Fruit fly (Drosophila melanogaster): ENCODE data around the gene Hk.

Gene Hk

dm6 chrX:10247366-10247765, 15.9 kb downstream of the Hk start (continued):
- peak; percentile 45 for TF ChIP-seq CG1832 (GFP tag; optimal IDR thresholded peaks at IDR 0.05)
- TF ChIP-seq sens (GFP tag): peak; percentile 31
- peak; percentile 60 for TF ChIP-seq Med (GFP tag)

DNA sequence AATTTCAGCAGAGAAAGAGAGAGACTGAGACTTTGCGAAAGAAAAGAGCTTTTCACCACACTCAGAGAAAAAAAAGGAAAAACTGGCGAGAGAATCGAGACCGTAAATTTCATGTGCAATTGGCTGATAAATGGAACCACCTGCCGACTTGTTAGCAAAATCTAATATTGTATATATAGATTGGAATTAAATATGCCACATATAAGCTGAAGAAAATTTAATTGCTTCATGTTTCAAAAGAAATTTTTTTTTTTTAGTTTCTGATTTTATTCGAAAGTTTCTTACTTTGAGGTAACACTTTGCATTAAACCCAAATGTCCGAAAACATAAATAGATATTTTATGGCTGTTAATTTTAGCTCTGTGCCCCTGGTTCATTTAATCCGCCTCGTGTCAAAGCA, 18.5 kb downstream of the Hk start:
- TF ChIP-seq CG9727 (GFP tag; optimal IDR thresholded peaks at IDR 0.05): no peak
- no peak for TF ChIP-seq tup (GFP tag; optimal IDR thresholded peaks at IDR 0.05)
- no peak for TF ChIP-seq cato (GFP tag; optimal IDR thresholded peaks at IDR 0.05; ENCODE audit: borderline replicate concordance)
- no peak for TF ChIP-seq CG1529 (GFP tag; optimal IDR thresholded peaks at IDR 0.05)
- TF ChIP-seq Taf1 (GFP tag; IDR thresholded peaks at IDR 0.05): no peak
- TF ChIP-seq CG13296 (GFP tag; optimal IDR thresholded peaks at IDR 0.05): no peak
- no peak for TF ChIP-seq CG1647 (GFP tag; optimal IDR thresholded peaks at IDR 0.05)
- TF ChIP-seq crol (GFP tag; IDR thresholded peaks at IDR 0.05): no peak
- TF ChIP-seq CG2678 (tag; optimal IDR thresholded peaks at IDR 0.05): peak; percentile 24
- no peak for TF ChIP-seq disco-r (GFP tag; optimal IDR thresholded peaks at IDR 0.05)
- TF ChIP-seq prd (optimal IDR thresholded peaks at IDR 0.05): no peak
- TF ChIP-seq prd (GFP tag; IDR thresholded peaks at IDR 0.05): no peak
- no peak for TF ChIP-seq Hmr (GFP tag; optimal IDR thresholded peaks at IDR 0.05)
- no peak for TF ChIP-seq CG10979 (tag; optimal IDR thresholded peaks at IDR 0.05)
- TF ChIP-seq slbo (GFP tag; IDR thresholded peaks at IDR 0.05): peak; percentile 45
- no peak for TF ChIP-seq CG14860 (GFP tag; IDR thresholded peaks at IDR 0.05; ENCODE audit: partially characterized antibody)
- peak; percentile 7 for TF ChIP-seq CG7839 (tag; optimal IDR thresholded peaks at IDR 0.05)
- no peak for TF ChIP-seq Trl (optimal IDR thresholded peaks at IDR 0.05)
- TF ChIP-seq Trl (GFP tag; optimal IDR thresholded peaks at IDR 0.05): no peak
- TF ChIP-seq Dp (GFP tag; optimal IDR thresholded peaks at IDR 0.05): no peak
- no peak for TF ChIP-seq B-H2 (GFP tag; optimal IDR thresholded peaks at IDR 0.05)
- no peak for TF ChIP-seq z (GFP tag; IDR thresholded peaks at IDR 0.05)
- no peak for TF ChIP-seq Spps (tag; optimal IDR thresholded peaks at IDR 0.05)
- TF ChIP-seq CG10147 (GFP tag; optimal IDR thresholded peaks at IDR 0.05): no peak
- TF ChIP-seq Med (GFP tag): peak; percentile 64
- no peak for TF ChIP-seq CG10431 (GFP tag; optimal IDR thresholded peaks at IDR 0.05)
- TF ChIP-seq nmo (GFP tag; optimal IDR thresholded peaks at IDR 0.05): no peak
- no peak for TF ChIP-seq Hmx (GFP tag; optimal IDR thresholded peaks at IDR 0.05)
- TF ChIP-seq slou (GFP tag; optimal IDR thresholded peaks at IDR 0.05): no peak
- TF ChIP-seq phol (tag; optimal IDR thresholded peaks at IDR 0.05): peak; percentile 7
- TF ChIP-seq Rfx (GFP tag; IDR thresholded peaks at IDR 0.05): 0 out of 2 replicates have a peak, but pooled peaks have one; percentile 15
- TF ChIP-seq CG17829 (tag; optimal IDR thresholded peaks at IDR 0.05): no peak
- TF ChIP-seq pzg (GFP tag; optimal IDR thresholded peaks at IDR 0.05): no peak
- TF ChIP-seq Mrtf (GFP tag; IDR thresholded peaks at IDR 0.05): no peak
- peak; percentile 14 for TF ChIP-seq CG15269 (tag; optimal IDR thresholded peaks at IDR 0.05)
- TF ChIP-seq ash1 (GFP tag; optimal IDR thresholded peaks at IDR 0.05): no peak
- TF ChIP-seq ssp (GFP tag; IDR thresholded peaks at IDR 0.05): no peak
- TF ChIP-seq Meics (GFP tag; optimal IDR thresholded peaks at IDR 0.05): peak; percentile 27
- TF ChIP-seq pros (GFP tag; optimal IDR thresholded peaks at IDR 0.05): no peak
- TF ChIP-seq insv (GFP tag; optimal IDR thresholded peaks at IDR 0.05): no peak
- no peak for TF ChIP-seq CG7928 (GFP tag; optimal IDR thresholded peaks at IDR 0.05)
- TF ChIP-seq BEAF-32 (GFP tag; optimal IDR thresholded peaks at IDR 0.05): no peak
- no peak for TF ChIP-seq corto (GFP tag; optimal IDR thresholded peaks at IDR 0.05)
- no peak for TF ChIP-seq CG14965 (GFP tag; optimal IDR thresholded peaks at IDR 0.05; ENCODE audit: borderline replicate concordance)
- TF ChIP-seq Mes4 (GFP tag; optimal IDR thresholded peaks at IDR 0.05): no peak
- TF ChIP-seq CG3065 (GFP tag; optimal IDR thresholded peaks at IDR 0.05): no peak
- no peak for TF ChIP-seq HmgZ (tag; optimal IDR thresholded peaks at IDR 0.05)
- TF ChIP-seq Bdp1 (GFP tag; optimal IDR thresholded peaks at IDR 0.05): no peak

Measured in whole organism, embryonic.